In the genomic region with DNA sequence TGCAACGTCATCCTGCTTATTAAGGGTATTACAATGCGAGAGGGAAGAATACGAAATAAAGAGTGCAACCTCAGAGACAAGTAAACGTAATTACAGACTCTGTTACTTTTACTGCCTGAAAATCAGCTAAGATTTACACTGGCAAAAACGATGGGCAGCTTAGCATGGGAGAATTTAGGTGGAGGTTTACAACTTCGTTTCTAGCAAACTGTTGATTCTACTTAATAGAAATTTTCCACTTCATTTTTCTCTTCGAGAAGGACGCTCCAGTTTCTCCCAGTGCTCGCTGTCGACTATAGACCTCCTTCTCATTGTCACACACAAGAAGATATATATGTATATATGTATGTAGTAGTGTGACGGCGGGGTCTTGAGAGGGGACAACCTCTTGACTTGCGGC, we compare ENCODE assay signal across 1 fruit fly cellular context.
TF ChIP-seq lines count a peak whose summit lies in the region.

No protein-coding gene starts in this region.

TF ChIP-seq in whole organism, embryonic, 481 proteins besides CTCF, POLR2A, EP300 and RAD21 (continued from another document and continues in another):
- TF ChIP-seq aop (GFP tag; IDR thresholded peaks at IDR 0.05; lab: Robert Waterston, UW) (0 out of 2 replicates have a peak, but pooled peaks have one; percentile 17), run (tag; optimal IDR thresholded peaks at IDR 0.05; lab: Kevin White, UChicago) (no peak), CG6813 (GFP tag; optimal IDR thresholded peaks at IDR 0.05; lab: Kevin White, UChicago) (no peak), ro (GFP tag; IDR thresholded peaks at IDR 0.05; lab: Robert Waterston, UW) (no peak), ac (GFP tag; optimal IDR thresholded peaks at IDR 0.05; lab: Kevin White, UChicago) (no peak), Six4 (GFP tag; optimal IDR thresholded peaks at IDR 0.05; lab: Kevin White, UChicago) (no peak), Chrac-16 (GFP tag; optimal IDR thresholded peaks at IDR 0.05; lab: Kevin White, UChicago) (peak; percentile 42), org-1 (GFP tag; optimal IDR thresholded peaks at IDR 0.05; lab: Kevin White, UChicago) (peak; percentile 4), CG12942 (GFP tag; optimal IDR thresholded peaks at IDR 0.05; lab: Kevin White, UChicago) (peak; percentile 24), tio (GFP tag; optimal IDR thresholded peaks at IDR 0.05; lab: Kevin White, UChicago) (no peak), CG3065 (GFP tag; optimal IDR thresholded peaks at IDR 0.05; lab: Kevin White, UChicago) (no peak), croc (GFP tag; conservative IDR thresholded peaks at IDR 0.05; lab: Robert Waterston, UW) (peak; percentile 37; the same call in 2 of the 3 replicates), CG16863 (GFP tag; optimal IDR thresholded peaks at IDR 0.05; lab: Kevin White, UChicago) (no peak), Tbp (GFP tag; optimal IDR thresholded peaks at IDR 0.05; lab: Kevin White, UChicago) (no peak), CG6654 (GFP tag; optimal IDR thresholded peaks at IDR 0.05; lab: Kevin White, UChicago) (no peak), CG12744 (GFP tag; optimal IDR thresholded peaks at IDR 0.05; lab: Kevin White, UChicago) (no peak), CG14667 (GFP tag; IDR thresholded peaks at IDR 0.05; lab: Robert Waterston, UW) (0 out of 2 replicates have a peak, but pooled peaks have one; percentile 33), D19A (tag; optimal IDR thresholded peaks at IDR 0.05; lab: Kevin White, UChicago) (peak; percentile 0), CG9932 (GFP tag; IDR thresholded peaks at IDR 0.05; lab: Robert Waterston, UW) (no peak), CG1602 (GFP tag; optimal IDR thresholded peaks at IDR 0.05; lab: Kevin White, UChicago) (peak; percentile 36), CG1792 (GFP tag; optimal IDR thresholded peaks at IDR 0.05; lab: Kevin White, UChicago) (no peak), CG10565 (GFP tag; optimal IDR thresholded peaks at IDR 0.05; lab: Kevin White, UChicago) (no peak), Drgx (GFP tag; IDR thresholded peaks at IDR 0.05; lab: Robert Waterston, UW) (peak; percentile 77), CG9797 (GFP tag; optimal IDR thresholded peaks at IDR 0.05; lab: Kevin White, UChicago) (no peak), ken (GFP tag; IDR thresholded peaks at IDR 0.05; lab: Robert Waterston, UW) (0 out of 3 replicates have a peak, but pooled peaks have one; percentile 36), CG18619 (GFP tag; optimal IDR thresholded peaks at IDR 0.05; lab: Kevin White, UChicago) (peak; percentile 10), Hey (tag; optimal IDR thresholded peaks at IDR 0.05; lab: Kevin White, UChicago) (no peak), vvl (GFP tag; IDR thresholded peaks at IDR 0.05; lab: Robert Waterston, UW) (peak; percentile 63), CoRest (tag; optimal IDR thresholded peaks at IDR 0.05; lab: Kevin White, UChicago) (peak; percentile 38), gt (GFP tag; IDR thresholded peaks at IDR 0.05; lab: Robert Waterston, UW) (no peak), p53 (GFP tag; optimal IDR thresholded peaks at IDR 0.05; lab: Kevin White, UChicago) (no peak), Lim3 (GFP tag; IDR thresholded peaks at IDR 0.05; lab: Robert Waterston, UW) (no peak), CG1832 (GFP tag; optimal IDR thresholded peaks at IDR 0.05; lab: Kevin White, UChicago) (no peak), wdn (GFP tag; IDR thresholded peaks at IDR 0.05; lab: Robert Waterston, UW) (no peak), Meics (GFP tag; optimal IDR thresholded peaks at IDR 0.05; lab: Kevin White, UChicago) (no peak), CG3281 (GFP tag; optimal IDR thresholded peaks at IDR 0.05; lab: Kevin White, UChicago) (no peak), E2f1 (GFP tag; IDR thresholded peaks at IDR 0.05; lab: Robert Waterston, UW) (peak; percentile 21; the same call in 1 of the 2 replicates), chm (GFP tag; IDR thresholded peaks at IDR 0.05; lab: Robert Waterston, UW) (no peak), schlank (tag; optimal IDR thresholded peaks at IDR 0.05; lab: Kevin White, UChicago) (no peak), CG2712 (tag; optimal IDR thresholded peaks at IDR 0.05; lab: Kevin White, UChicago) (peak; percentile 64), dysf (GFP tag; IDR thresholded peaks at IDR 0.05; lab: Robert Waterston, UW) (peak; percentile 69), amos (GFP tag; IDR thresholded peaks at IDR 0.05; lab: Robert Waterston, UW; ENCODE audit: partially characterized antibody) (no peak), CG11695 (GFP tag; IDR thresholded peaks at IDR 0.05; lab: Robert Waterston, UW) (0 out of 3 replicates have a peak, but pooled peaks have one; percentile 32), Vsx1 (GFP tag; optimal IDR thresholded peaks at IDR 0.05; lab: Kevin White, UChicago) (no peak), ase (GFP tag; IDR thresholded peaks at IDR 0.05; lab: Robert Waterston, UW) (0 out of 3 replicates have a peak, but pooled peaks have one; percentile 22), Oaz (GFP tag; IDR thresholded peaks at IDR 0.05; lab: Robert Waterston, UW) (no peak), Scr (GFP tag; IDR thresholded peaks at IDR 0.05; lab: Robert Waterston, UW; ENCODE audit: partially characterized antibody) (no peak), dan (GFP tag; IDR thresholded peaks at IDR 0.05; lab: Robert Waterston, UW) (no peak), Gug (GFP tag; IDR thresholded peaks at IDR 0.05; lab: Robert Waterston, UW) (peak; percentile 43; the same call in 1 of the 4 replicates), CG7556 (GFP tag; optimal IDR thresholded peaks at IDR 0.05; lab: Kevin White, UChicago) (peak; percentile 11), CG10543 (GFP tag; optimal IDR thresholded peaks at IDR 0.05; lab: Kevin White, UChicago) (no peak), ato (GFP tag; IDR thresholded peaks at IDR 0.05; lab: Robert Waterston, UW; ENCODE audit: partially characterized antibody) (no peak), CG2199 (GFP tag; IDR thresholded peaks at IDR 0.05; lab: Robert Waterston, UW) (no peak), so (GFP tag; IDR thresholded peaks at IDR 0.05; lab: Robert Waterston, UW) (no peak), tap (tag; optimal IDR thresholded peaks at IDR 0.05; lab: Kevin White, UChicago) (no peak), CG17186 (GFP tag; optimal IDR thresholded peaks at IDR 0.05; lab: Kevin White, UChicago) (no peak), CG15011 (GFP tag; optimal IDR thresholded peaks at IDR 0.05; lab: Kevin White, UChicago) (no peak), ab (GFP tag; optimal IDR thresholded peaks at IDR 0.05; lab: Kevin White, UChicago) (peak; percentile 2), Aef1 (GFP tag; IDR thresholded peaks at IDR 0.05; lab: Robert Waterston, UW) (peak; percentile 54; the same call in 2 of the 3 replicates), sob (GFP tag; IDR thresholded peaks at IDR 0.05; lab: Robert Waterston, UW) (0 out of 2 replicates have a peak, but pooled peaks have one; percentile 34), CG32532 (GFP tag; IDR thresholded peaks at IDR 0.05; lab: Robert Waterston, UW) (peak; percentile 30; the same call in 1 of the 2 replicates), Taf1 (GFP tag; IDR thresholded peaks at IDR 0.05; lab: Robert Waterston, UW) (no peak), nom (GFP tag; optimal IDR thresholded peaks at IDR 0.05; lab: Kevin White, UChicago) (peak; percentile 22), inv (GFP tag; IDR thresholded peaks at IDR 0.05; lab: Robert Waterston, UW; ENCODE audit: partially characterized antibody) (no peak), B-H1 (GFP tag; IDR thresholded peaks at IDR 0.05; lab: Robert Waterston, UW) (no peak), tgo (GFP tag; IDR thresholded peaks at IDR 0.05; lab: Robert Waterston, UW) (peak; percentile 60), CG16779 (GFP tag; IDR thresholded peaks at IDR 0.05; lab: Robert Waterston, UW) (no peak), CG10959 (GFP tag; IDR thresholded peaks at IDR 0.05; lab: Robert Waterston, UW) (0 out of 2 replicates have a peak, but pooled peaks have one; percentile 25), CG1603 (tag; optimal IDR thresholded peaks at IDR 0.05; lab: Kevin White, UChicago) (peak; percentile 61), CG15696 (tag; optimal IDR thresholded peaks at IDR 0.05; lab: Kevin White, UChicago) (peak; percentile 3), CG6689 (GFP tag; IDR thresholded peaks at IDR 0.05; lab: Robert Waterston, UW) (no peak), dpn (GFP tag; optimal IDR thresholded peaks at IDR 0.05; lab: Kevin White, UChicago) (peak in 1 of 2 experiments; percentile 23), CG11696 (GFP tag; IDR thresholded peaks at IDR 0.05; lab: Robert Waterston, UW) (peak; percentile 30; the same call in 1 of the 2 replicates), sd (tag; optimal IDR thresholded peaks at IDR 0.05; lab: Kevin White, UChicago) (no peak), CG5245 (GFP tag; optimal IDR thresholded peaks at IDR 0.05; lab: Kevin White, UChicago) (no peak), pan (optimal IDR thresholded peaks at IDR 0.05; lab: Kevin White, UChicago) (no peak), pan (GFP tag; optimal IDR thresholded peaks at IDR 0.05 in 1 of 2, IDR thresholded peaks at IDR 0.05 in 1 of 2) (peak in 1 of 2 experiments; percentile 70), Atf3 (GFP tag; optimal IDR thresholded peaks at IDR 0.05; lab: Kevin White, UChicago) (peak; percentile 5), CG9817 (tag; optimal IDR thresholded peaks at IDR 0.05; lab: Kevin White, UChicago) (peak; percentile 46), CG2202 (tag; optimal IDR thresholded peaks at IDR 0.05; lab: Kevin White, UChicago) (no peak), CG9215 (GFP tag; IDR thresholded peaks at IDR 0.05; lab: Robert Waterston, UW) (no peak), pfk (GFP tag; optimal IDR thresholded peaks at IDR 0.05; lab: Kevin White, UChicago) (no peak), bowl (GFP tag; IDR thresholded peaks at IDR 0.05; lab: Robert Waterston, UW) (no peak), tup (GFP tag; optimal IDR thresholded peaks at IDR 0.05; lab: Kevin White, UChicago) (no peak), CG8290 (GFP tag; optimal IDR thresholded peaks at IDR 0.05; lab: Kevin White, UChicago) (no peak), CG8290 (tag; optimal IDR thresholded peaks at IDR 0.05; lab: Kevin White, UChicago) (peak in 1 of 2 experiments; percentile 51), CG8944 (GFP tag; optimal IDR thresholded peaks at IDR 0.05; lab: Kevin White, UChicago) (peak; percentile 39), CG4707 (GFP tag; optimal IDR thresholded peaks at IDR 0.05; lab: Kevin White, UChicago) (no peak), CkIIα-i1 (GFP tag; IDR thresholded peaks at IDR 0.05; lab: Robert Waterston, UW) (no peak), CG12659 (GFP tag; optimal IDR thresholded peaks at IDR 0.05; lab: Kevin White, UChicago) (peak; percentile 29), Oli (tag; optimal IDR thresholded peaks at IDR 0.05; lab: Kevin White, UChicago) (peak; percentile 41), Mrtf (GFP tag; IDR thresholded peaks at IDR 0.05; lab: Robert Waterston, UW) (0 out of 3 replicates have a peak, but pooled peaks have one; percentile 37), CG18262 (tag; optimal IDR thresholded peaks at IDR 0.05; lab: Kevin White, UChicago) (peak; percentile 50), CG3847 (GFP tag; IDR thresholded peaks at IDR 0.05; lab: Robert Waterston, UW) (no peak; the same call in 1 of the 2 replicates), CG7786 (GFP tag; optimal IDR thresholded peaks at IDR 0.05; lab: Kevin White, UChicago) (peak; percentile 22), br (optimal IDR thresholded peaks at IDR 0.05; lab: Kevin White, UChicago) (no peak), chif (GFP tag; optimal IDR thresholded peaks at IDR 0.05; lab: Kevin White, UChicago) (peak in 1 of 2 experiments; percentile 32), sna (GFP tag; IDR thresholded peaks at IDR 0.05; lab: Robert Waterston, UW; ENCODE audit: partially characterized antibody) (no peak), knrl (GFP tag; IDR thresholded peaks at IDR 0.05; lab: Robert Waterston, UW; ENCODE audit: partially characterized antibody) (no peak), gro (GFP tag; optimal IDR thresholded peaks at IDR 0.05; lab: Kevin White, UChicago) (no peak), slou (GFP tag; optimal IDR thresholded peaks at IDR 0.05; lab: Kevin White, UChicago) (no peak), ind (GFP tag; optimal IDR thresholded peaks at IDR 0.05; lab: Kevin White, UChicago) (no peak), CG1647 (GFP tag; optimal IDR thresholded peaks at IDR 0.05; lab: Kevin White, UChicago) (no peak), CG11398 (GFP tag; optimal IDR thresholded peaks at IDR 0.05; lab: Kevin White, UChicago) (no peak), Xbp1 (GFP tag; optimal IDR thresholded peaks at IDR 0.05; lab: Kevin White, UChicago) (peak; percentile 59), chinmo (GFP tag; IDR thresholded peaks at IDR 0.05; lab: Robert Waterston, UW; ENCODE audit: partially characterized antibody) (no peak), ERR (GFP tag; optimal IDR thresholded peaks at IDR 0.05; lab: Kevin White, UChicago) (no peak), ranshi (GFP tag; IDR thresholded peaks at IDR 0.05; lab: Robert Waterston, UW) (peak; percentile 67; the same call in 1 of the 2 replicates), Awh (GFP tag; IDR thresholded peaks at IDR 0.05; lab: Robert Waterston, UW) (peak; percentile 52), nerfin-2 (GFP tag; IDR thresholded peaks at IDR 0.05; lab: Robert Waterston, UW; ENCODE audit: partially characterized antibody) (no peak), tna (GFP tag; IDR thresholded peaks at IDR 0.05; lab: Robert Waterston, UW; ENCODE audit: partially characterized antibody) (no peak), row (GFP tag; IDR thresholded peaks at IDR 0.05; lab: Robert Waterston, UW) (peak; percentile 58), grau (tag; optimal IDR thresholded peaks at IDR 0.05; lab: Kevin White, UChicago) (peak; percentile 45), Dad (GFP tag; optimal IDR thresholded peaks at IDR 0.05; lab: Kevin White, UChicago) (no peak), Gsc (GFP tag; IDR thresholded peaks at IDR 0.05; lab: Robert Waterston, UW) (no peak), bigmax (GFP tag; optimal IDR thresholded peaks at IDR 0.05; lab: Kevin White, UChicago) (no peak), CG2678 (tag; optimal IDR thresholded peaks at IDR 0.05; lab: Kevin White, UChicago) (peak; percentile 8), Hr78 (GFP tag; optimal IDR thresholded peaks at IDR 0.05; lab: Kevin White, UChicago) (no peak), CG11093 (GFP tag; IDR thresholded peaks at IDR 0.05; lab: Robert Waterston, UW) (0 out of 3 replicates have a peak, but pooled peaks have one; percentile 28), CG8924 (tag; optimal IDR thresholded peaks at IDR 0.05; lab: Kevin White, UChicago) (peak; percentile 26), Hr3 (GFP tag; optimal IDR thresholded peaks at IDR 0.05; lab: Kevin White, UChicago) (peak; percentile 39), Lpt (GFP tag; optimal IDR thresholded peaks at IDR 0.05; lab: Kevin White, UChicago) (no peak), Optix (GFP tag; IDR thresholded peaks at IDR 0.05; lab: Robert Waterston, UW) (0 out of 3 replicates have a peak, but pooled peaks have one; percentile 30), Hr51 (GFP tag; optimal IDR thresholded peaks at IDR 0.05; lab: Kevin White, UChicago) (peak in 1 of 2 experiments; percentile 44), otp (GFP tag; IDR thresholded peaks at IDR 0.05; lab: Robert Waterston, UW) (0 out of 3 replicates have a peak, but pooled peaks have one; percentile 47)
